Fruit fly (Drosophila melanogaster) whole organism, embryonic: ENCODE measurements around the gene CG4658.
A peak's percentile ranks its signal among the peaks of the same experiment; 100 is the strongest.

Source experiments
- Dref ChIP-seq: fragments of 200-800 bp; sonication (Bioruptor generic); IDR thresholded peaks from 2 replicates; pipeline ENCODE4 v1.3.6; 2022; ENCODE audit warnings: missing biosample characterization, missing genetic modification characterization
- Hand ChIP-seq: fragments of 200-800 bp; sonication (Bioruptor generic); optimal IDR thresholded peaks from 2 replicates; lab custom pipeline; 2017; ENCODE audit warnings: mild to moderate bottlenecking, missing biosample characterization, missing genetic modification reagents, missing genetic modification characterization
- Rx ChIP-seq: fragments of 200-800 bp; sonication (Bioruptor generic); IDR thresholded peaks from 2 replicates; pipeline ENCODE4 v1.3.6; 2022; ENCODE audit warnings: missing biosample characterization, missing genetic modification characterization
- fru ChIP-seq: fragments of >200 bp; optimal IDR thresholded peaks from 2 replicates; lab custom pipeline; 2017
- gce ChIP-seq: fragments of 200-800 bp; sonication (Bioruptor generic); IDR thresholded peaks from 3 replicates; pipeline ENCODE4 v1.3.6; 2022; ENCODE audit warnings: missing biosample characterization, missing genetic modification characterization
- kay ChIP-seq: fragments of 200-800 bp; sonication (Bioruptor generic); optimal IDR thresholded peaks from 2 replicates; lab custom pipeline; 2016; ENCODE audit warnings: missing biosample characterization, missing genetic modification characterization
- lov ChIP-seq, 2 experiments: fragments of 200-800 bp in 1 of 2; fragments of >200 bp in 1 of 2; sonication (Bioruptor generic) in 1 of 2; IDR thresholded peaks in 1 of 2; optimal IDR thresholded peaks in 1 of 2; 2 replicates in 1 of 2; 3 replicates in 1 of 2; pipeline versions ENCODE4 v1.3.6 to Lab custom; 2017 to 2022; ENCODE audit warnings: missing biosample characterization in 1 of 2, missing genetic modification characterization in 1 of 2
- mld ChIP-seq: fragments of 200-800 bp; sonication (Bioruptor generic); IDR thresholded peaks from 3 replicates; pipeline ENCODE4 v1.3.6; 2022; ENCODE audit warnings: missing biosample characterization, missing genetic modification characterization; ENCODE audit not compliant: partially characterized antibody
- pfk ChIP-seq: fragments of 200-800 bp; sonication (Bioruptor generic); optimal IDR thresholded peaks from 2 replicates; lab custom pipeline; 2018; ENCODE audit warnings: missing biosample characterization, mild to moderate bottlenecking, missing genetic modification characterization, moderate library complexity
- ro ChIP-seq: fragments of 200-800 bp; sonication (Bioruptor generic); IDR thresholded peaks from 2 replicates; pipeline ENCODE4 v1.3.6; 2022; ENCODE audit warnings: missing biosample characterization, missing genetic modification characterization
- so ChIP-seq: fragments of 200-800 bp; sonication (Bioruptor generic); IDR thresholded peaks from 3 replicates; pipeline ENCODE4 v1.3.6; 2022; ENCODE audit warnings: missing biosample characterization, missing genetic modification characterization
- zf30C ChIP-seq: fragments of 200-800 bp; sonication (Bioruptor generic); optimal IDR thresholded peaks from 3 replicates; lab custom pipeline; 2018; ENCODE audit warnings: missing biosample characterization, mild to moderate bottlenecking, missing genetic modification characterization
- zfh1 ChIP-seq: fragments of 200-800 bp; sonication (Bioruptor generic); IDR thresholded peaks from 3 replicates; pipeline ENCODE4 v1.3.6; 2022; ENCODE audit warnings: missing biosample characterization, missing genetic modification characterization

DNA sequence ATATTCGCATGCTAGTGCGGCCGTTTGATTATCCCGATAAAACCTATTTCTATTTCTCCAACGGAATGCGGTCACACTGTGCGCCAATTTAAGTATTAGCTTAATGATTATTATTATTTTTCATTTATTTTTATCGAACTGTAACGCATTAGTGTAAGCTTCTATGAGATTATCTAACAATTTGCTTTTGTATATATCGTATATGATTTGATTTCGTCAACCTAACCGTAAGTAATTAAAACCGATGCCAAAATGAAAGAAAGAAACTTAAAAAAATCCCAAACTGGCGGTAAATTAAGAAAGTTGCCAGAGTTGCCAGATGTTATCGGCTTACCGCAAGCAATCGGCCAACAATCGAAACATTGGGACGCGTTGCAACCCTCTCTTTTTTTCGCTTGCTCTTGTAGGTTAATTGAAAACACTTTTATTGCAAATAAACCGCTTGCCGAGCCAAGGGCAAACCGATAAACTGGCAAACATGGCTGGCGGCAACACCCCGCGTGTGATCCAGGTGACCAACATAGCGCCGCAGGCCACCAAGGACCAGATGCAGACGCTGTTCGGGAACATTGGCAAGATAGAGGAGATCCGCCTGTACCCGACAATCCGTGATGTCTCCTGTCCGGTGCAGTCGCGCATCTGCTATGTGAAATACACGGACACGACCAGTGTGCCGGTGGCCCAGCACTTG is 44.2 kb upstream of the CG4658 start, which contains the start of the genes Etl1 and Srp54:
- TF ChIP-seq kay (GFP tag; lab: Kevin White, UChicago) (no peak), Hand (GFP tag; lab: Kevin White, UChicago) (no peak), zf30C (no peak), lov (optimal IDR thresholded peaks at IDR 0.05; lab: Kevin White, UChicago) (no peak), lov (GFP tag; IDR thresholded peaks at IDR 0.05; lab: Robert Waterston, UW) (no peak), fru (lab: Kevin White, UChicago) (no peak), so (GFP tag; lab: Robert Waterston, UW) (no peak), pfk (GFP tag; lab: Kevin White, UChicago) (no peak), Dref (GFP tag; lab: Robert Waterston, UW) (peak; percentile 56), Rx (GFP tag; lab: Robert Waterston, UW) (no peak), ro (GFP tag; lab: Robert Waterston, UW) (no peak), zfh1 (GFP tag; lab: Robert Waterston, UW) (peak; percentile 22; the same call in 1 of the 3 replicates), mld (GFP tag; lab: Robert Waterston, UW) (no peak), gce (GFP tag; lab: Robert Waterston, UW) (no peak)
